Worm (Caenorhabditis elegans) whole organism, L4 larva: ENCODE data around the gene acp-2.

Source experiments
- dmd-8 ChIP-seq: fragments of 200-800 bp; sonication (Bioruptor generic); IDR thresholded peaks from 2 replicates; pipeline ENCODE4 v1.3.6; 2022; ENCODE audit warnings: missing genetic modification characterization, missing compliant biosample characterization
- hmg-1.1 ChIP-seq: fragments of 200-800 bp; sonication (Bioruptor generic); IDR thresholded peaks from 2 replicates; pipeline ENCODE4 v1.3.6; 2022; ENCODE audit warnings: missing genetic modification reagents, missing genetic modification characterization, missing compliant biosample characterization
- nhr-237 ChIP-seq: sonication (generic microtip); optimal IDR thresholded peaks from 2 replicates; lab custom pipeline; 2017; ENCODE audit warnings: missing biosample characterization, missing genetic modification characterization
- nhr-28 ChIP-seq: fragments of 150-350 bp; optimal IDR thresholded peaks from 2 replicates; lab custom pipeline; 2014; ENCODE audit warnings: missing biosample characterization, missing genetic modification characterization
- unc-130 ChIP-seq: sonication (generic microtip); optimal IDR thresholded peaks from 2 replicates; lab custom pipeline; 2016; ENCODE audit warnings: missing genetic modification reagents, missing genetic modification characterization, missing compliant biosample characterization
- unc-39 ChIP-seq: sonication (generic microtip); optimal IDR thresholded peaks from 2 replicates; lab custom pipeline; 2017; ENCODE audit warnings: missing biosample characterization, missing genetic modification characterization
- zip-11 ChIP-seq: fragments of 200-800 bp; sonication (Bioruptor generic); IDR thresholded peaks from 2 replicates; pipeline ENCODE4 v1.3.6; 2022; ENCODE audit warnings: missing genetic modification characterization, missing compliant biosample characterization

DNA sequence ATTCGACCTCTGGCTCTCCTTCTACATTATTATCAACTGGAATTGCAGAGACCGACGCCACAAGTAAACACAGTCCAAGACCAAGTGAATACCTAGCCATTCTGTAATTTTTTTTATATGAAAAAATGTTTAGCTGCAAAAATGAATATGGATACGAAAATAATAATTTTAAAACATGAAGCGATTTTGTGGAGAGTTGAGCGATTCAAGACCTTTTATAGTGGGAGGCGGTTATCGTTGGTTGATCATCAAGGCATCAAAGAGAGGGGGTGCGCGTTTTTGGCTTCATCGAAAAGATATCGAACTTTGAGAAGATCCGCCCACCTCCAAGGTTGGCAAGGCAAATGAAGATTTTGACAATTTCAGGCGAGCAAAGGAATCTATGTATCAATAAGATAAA lies 14.9 kb upstream of the acp-2 start, which contains the start of gene cut-3:
- TF ChIP-seq dmd-8 (GFP tag; lab: Robert Waterston, UW) (no peak), unc-130 (no peak), unc-39 (tag; lab: Kevin White, UChicago) (no peak), zip-11 (GFP tag; lab: Robert Waterston, UW) (no peak), hmg-1.1 (GFP tag; lab: Robert Waterston, UW) (no peak), nhr-28 (tag; lab: Kevin White, UChicago) (no peak), nhr-237 (tag; lab: Kevin White, UChicago) (no peak)
